Fruit fly (Drosophila melanogaster): ENCODE measurements around the gene CG15337.

dm6 chrX:8129204-8129997, 30.5 kb upstream of the CG15337 start, which contains the start of gene CG2116:
- TF ChIP-seq CG8478 (optimal IDR thresholded peaks at IDR 0.05) (no peak), CTCF (optimal IDR thresholded peaks at IDR 0.05) (no peak)
